Fruit fly (Drosophila melanogaster) whole organism, larva: ENCODE results near the gene Cpr62Bc.
A peak's percentile ranks its signal among the peaks of the same experiment; 100 is the strongest.

Source experiments
- noc ChIP-seq: fragments of 200-800 bp; sonication (Bioruptor generic); optimal IDR thresholded peaks from 3 replicates; lab custom pipeline; 2019; ENCODE audit warnings: missing biosample characterization, mild to moderate bottlenecking, missing genetic modification characterization, moderate library complexity

The Cpr62Bc gene

DNA sequence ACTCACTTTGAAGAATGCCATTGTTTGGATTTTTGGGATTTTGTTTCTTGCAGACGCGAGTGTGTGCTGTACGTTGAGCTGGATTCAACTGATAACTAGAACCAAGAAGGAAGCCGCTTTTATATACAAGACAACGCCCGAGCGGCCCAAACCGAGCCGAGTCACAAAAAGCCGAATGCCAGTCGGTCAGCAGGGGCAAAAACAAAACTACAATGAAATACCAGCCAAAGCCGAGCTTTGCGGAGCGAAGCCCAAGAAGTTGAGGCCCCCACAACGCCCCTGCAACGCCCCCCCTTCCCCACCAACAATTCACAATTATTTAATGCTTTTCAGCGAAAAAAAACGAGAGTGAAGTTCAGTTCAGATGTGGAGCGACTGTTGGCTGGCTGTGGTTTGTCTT, at the start of gene Cpr62Bc:
TSS of gene Cpr62Bc (minus strand) at position 101 of the 400 bp plus-strand sequence.
- TF ChIP-seq noc (tag; lab: Kevin White, UChicago), result no peak

DNA sequence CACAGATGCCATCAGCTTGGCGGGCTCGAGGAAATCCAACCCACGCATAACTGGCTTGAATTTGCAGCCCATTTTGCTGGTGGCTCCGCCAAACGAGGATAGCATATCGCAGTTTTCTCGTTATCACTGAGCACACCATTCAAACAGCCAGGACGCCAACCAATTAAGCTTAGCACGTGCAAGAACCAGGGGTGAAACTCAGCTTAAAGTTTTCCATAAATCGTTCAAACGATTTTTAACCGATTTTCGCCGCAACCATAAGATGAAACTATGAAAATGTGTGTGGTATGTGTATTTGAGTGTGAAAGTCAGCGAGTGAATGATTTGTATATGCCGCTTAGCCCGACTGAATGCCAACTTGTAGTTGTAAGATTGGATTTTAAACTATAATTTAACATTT, 49.1 kb upstream of the Cpr62Bc start:
- TF ChIP-seq noc (tag; lab: Kevin White, UChicago), result no peak

DNA sequence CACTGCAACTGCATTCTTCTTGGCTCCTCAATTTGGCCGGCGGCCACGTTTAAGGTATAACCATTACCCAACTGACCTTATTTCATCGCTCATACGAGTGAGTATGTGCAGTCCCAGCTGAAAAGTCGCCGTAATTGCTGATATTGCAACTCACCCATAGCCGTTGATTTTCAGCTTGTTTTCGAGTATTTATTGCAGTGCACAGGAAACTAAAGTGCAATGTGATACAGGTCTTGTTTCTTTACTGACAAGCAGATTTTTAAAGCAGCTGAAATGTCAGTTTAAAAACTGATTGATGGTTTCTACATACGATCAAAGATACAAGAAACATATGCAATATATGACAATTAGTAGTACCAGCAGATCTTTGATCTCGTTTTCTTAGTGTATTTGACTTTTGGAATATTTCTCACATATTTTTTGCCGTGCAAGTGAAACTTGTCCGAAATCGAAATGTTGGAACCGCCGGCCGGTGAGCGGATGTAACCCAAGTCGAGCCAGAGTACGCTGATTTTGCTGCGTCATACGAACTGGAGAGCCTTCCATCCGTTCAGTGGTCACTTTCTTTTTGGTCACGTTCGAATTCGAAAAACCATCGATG, 46.1 kb upstream of the Cpr62Bc start:
- no peak for TF ChIP-seq noc (tag; lab: Kevin White, UChicago)

DNA sequence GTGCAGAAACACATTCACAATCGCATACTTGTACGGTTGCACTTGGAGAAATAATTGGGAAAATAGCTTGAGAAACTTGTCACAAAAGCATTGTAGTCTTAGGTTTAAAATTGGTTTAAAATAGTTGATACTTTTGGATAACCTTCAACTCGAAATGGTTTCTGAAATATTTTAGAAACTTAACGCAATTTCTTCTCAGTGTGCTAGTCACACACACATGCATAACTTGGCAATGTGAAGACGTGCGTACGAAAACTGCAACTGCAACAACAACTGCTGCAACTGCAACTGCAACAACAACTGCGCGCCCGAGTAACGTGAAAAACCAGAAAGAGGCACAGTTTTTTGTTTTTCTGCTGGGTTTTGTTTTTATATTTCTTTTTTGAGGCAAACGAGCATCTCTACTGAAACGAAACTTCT, 44.3 kb upstream of the Cpr62Bc start:
- TF ChIP-seq noc (tag; lab: Kevin White, UChicago), result no peak

DNA sequence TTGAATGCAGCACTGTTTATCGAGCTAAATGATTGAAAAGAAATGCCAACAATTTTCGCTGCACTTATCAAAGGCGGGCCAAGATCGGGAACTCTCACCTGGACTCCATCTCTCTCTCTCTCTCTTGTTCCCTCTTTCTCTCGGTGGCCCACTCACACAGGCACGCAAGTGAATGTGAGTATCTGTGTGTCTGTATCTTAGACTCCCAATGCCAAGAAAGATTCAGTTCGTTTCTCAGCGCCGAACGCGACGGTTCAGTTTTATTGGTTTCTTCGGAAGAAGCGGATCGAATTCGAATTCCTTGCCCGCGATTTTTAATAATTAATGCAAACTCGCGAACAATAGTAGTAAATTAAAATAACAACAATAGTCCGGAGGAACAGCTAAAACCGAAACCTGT, 43.6 kb upstream of the Cpr62Bc start, which contains the start of gene Tmhs:
TSS of gene Tmhs (plus strand) at position 222 of the 400 bp plus-strand sequence.
- TF ChIP-seq noc (tag; lab: Kevin White, UChicago), result no peak

DNA sequence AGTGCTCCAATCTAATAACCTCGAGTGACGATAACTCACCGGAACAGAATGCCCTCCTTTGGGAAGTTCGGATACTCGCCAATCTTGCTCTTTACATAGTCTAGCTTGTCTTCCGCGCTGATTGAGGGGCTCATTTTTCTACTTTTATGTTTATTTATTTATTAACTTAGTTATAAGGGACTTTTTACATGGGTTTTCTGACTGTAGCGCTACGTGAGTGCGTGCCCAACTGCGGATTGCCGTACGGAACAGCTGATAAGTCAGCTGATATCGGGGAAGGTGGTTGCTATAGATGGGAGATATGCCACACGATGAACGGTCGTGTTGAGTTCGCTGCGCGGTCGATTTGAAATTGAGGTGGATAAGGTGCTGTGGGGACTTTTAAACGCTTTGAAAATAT, 42.8 kb upstream of the Cpr62Bc start, which contains the start of gene Aprt:
TSS of gene Aprt (minus strand) at position 368 of the 400 bp plus-strand sequence.
- TF ChIP-seq noc (tag; lab: Kevin White, UChicago), result peak; percentile 72

DNA sequence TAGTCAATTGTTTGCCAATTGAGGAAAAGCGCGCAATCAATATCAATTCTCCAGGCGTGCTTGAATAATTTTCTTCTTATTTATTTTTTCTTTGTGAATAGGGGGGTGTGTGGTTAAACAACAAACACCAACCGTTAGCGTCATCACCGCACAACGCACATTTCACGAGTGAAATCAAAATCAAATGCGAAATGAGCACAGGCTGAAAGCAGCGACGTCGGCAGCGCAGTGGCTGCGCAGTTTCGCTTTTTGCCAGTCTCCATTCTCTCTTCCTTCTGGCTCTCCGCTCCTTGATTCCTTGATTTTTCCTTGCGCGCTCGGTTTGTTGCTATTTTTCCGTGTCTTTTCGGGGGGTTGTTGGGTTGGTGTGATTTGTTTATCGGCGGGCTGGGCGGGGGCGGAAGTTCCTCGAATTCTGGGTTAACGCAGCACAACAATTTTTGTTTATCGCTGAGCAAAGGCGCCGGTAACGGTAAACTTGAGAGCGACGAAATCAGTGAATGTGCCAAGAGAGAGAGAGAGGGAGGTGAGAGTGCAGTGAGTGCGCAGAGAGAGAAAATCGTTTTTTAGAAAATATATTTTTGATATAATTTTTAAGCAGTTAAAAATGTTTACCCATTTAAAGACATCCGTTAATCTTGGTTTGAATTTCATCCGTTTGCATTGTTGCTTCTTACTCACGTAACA, 41.1 kb upstream of the Cpr62Bc start, which contains the start of gene CG13937:
TSS of gene CG13937 (minus strand) at position 174 of the 687 bp plus-strand sequence.
- TF ChIP-seq noc (tag; lab: Kevin White, UChicago), result no peak

DNA sequence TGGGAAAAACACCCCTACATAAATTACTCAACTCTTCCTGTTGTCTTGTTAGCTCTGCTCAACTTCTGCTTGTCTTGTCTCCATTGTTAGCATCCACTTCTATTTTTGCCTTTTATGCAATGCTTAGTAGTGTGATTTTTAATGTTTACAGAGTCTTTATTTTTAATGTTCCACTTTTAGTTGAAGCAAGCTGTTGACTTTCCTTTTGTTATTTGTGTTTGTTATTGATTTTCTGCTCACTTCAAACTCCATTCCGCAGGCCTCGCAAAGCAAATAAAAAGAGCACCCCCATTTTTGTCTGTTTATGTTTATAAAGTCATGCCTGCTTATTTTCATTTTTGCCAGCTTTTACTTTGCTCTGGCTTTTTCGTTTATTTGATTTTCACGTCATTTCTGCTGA, 40.0 kb upstream of the Cpr62Bc start:
- TF ChIP-seq noc (tag; lab: Kevin White, UChicago), result peak; percentile 16

DNA sequence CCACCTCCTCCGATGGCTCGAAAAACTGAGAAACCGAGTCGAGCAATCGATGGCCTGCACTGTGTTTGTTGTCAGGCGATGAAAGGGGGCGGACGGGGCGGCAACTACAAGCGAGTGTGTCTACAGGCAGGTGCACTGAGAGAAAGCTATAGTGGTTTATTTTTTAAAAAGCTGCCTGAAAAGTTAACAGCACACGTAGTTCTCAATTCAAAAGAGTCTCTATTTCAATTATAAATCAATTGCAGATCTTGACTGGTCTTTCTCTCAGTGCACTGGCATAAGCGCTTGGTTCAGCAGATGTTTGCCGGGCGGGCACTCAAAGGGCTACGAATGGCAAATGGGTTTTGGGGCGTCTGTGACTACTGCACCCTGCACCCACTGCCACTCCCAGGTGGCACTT, 38.8 kb upstream of the Cpr62Bc start:
- no peak for TF ChIP-seq noc (tag; lab: Kevin White, UChicago)

DNA sequence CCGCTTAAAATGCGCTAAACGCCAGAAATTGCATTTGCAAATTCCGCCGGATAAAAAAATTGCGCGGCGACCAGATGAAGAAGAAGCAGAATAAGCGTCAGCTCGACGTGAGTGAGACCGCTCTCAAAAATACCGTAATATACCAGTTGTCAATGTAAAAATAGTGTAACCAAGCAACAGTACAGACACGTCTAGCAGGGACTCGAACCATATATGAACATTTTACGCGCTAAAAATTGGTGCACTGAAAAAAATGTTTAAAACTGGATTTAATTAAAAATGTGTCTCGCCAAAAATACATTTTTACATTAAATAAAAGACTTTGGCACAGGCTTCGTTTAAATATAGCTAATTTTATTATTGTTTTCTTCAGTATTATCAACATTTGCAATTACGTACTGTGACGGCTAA, 34.3 kb upstream of the Cpr62Bc start, which contains the start of gene dre4:
TSS of gene dre4 (minus strand) at position 98 of the 411 bp plus-strand sequence.
- TF ChIP-seq noc (tag; lab: Kevin White, UChicago), result peak; percentile 21

DNA sequence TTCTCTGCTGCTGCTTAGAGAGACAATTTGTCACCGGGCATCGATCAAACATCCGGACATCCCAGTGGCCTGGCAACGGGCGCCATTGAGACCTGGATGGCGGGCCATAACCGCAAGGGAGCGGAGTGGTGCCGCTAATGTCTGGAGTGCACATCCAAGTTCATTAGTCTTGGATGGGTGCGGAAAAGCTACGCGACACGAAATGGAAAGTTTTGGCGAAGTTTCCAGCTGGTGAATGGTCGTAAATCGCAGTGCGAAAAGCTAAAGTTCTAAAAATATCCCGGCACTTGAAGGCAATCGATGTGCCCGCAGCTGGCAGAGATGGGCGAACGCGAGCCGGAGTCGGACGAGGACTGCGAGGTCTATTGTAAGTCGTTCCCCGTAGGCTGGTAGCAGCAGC, 27.8 kb upstream of the Cpr62Bc start, which contains the start of gene CG13924:
TSS of gene CG13924 (plus strand) at position 301 of the 400 bp plus-strand sequence.
- TF ChIP-seq noc (tag; lab: Kevin White, UChicago), result no peak

DNA sequence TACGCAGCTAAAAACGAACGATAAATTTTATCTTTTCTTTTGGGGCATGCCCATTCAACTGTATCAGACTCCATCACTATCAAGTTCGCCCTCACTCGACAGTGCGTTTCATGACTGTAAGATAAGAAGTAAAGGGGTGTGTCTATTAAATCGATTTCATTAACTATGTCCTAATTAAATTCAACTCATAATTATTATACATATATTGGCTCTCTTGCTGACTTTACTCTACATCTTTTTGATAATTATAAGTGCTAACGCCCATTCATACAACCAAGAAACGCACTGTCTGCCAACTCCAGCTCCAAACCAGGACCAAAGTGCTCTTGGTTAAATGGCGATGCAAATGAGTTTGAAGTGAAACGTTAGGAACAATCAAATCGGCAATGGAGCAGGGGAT, 27.0 kb upstream of the Cpr62Bc start:
- no peak for TF ChIP-seq noc (tag; lab: Kevin White, UChicago)

DNA sequence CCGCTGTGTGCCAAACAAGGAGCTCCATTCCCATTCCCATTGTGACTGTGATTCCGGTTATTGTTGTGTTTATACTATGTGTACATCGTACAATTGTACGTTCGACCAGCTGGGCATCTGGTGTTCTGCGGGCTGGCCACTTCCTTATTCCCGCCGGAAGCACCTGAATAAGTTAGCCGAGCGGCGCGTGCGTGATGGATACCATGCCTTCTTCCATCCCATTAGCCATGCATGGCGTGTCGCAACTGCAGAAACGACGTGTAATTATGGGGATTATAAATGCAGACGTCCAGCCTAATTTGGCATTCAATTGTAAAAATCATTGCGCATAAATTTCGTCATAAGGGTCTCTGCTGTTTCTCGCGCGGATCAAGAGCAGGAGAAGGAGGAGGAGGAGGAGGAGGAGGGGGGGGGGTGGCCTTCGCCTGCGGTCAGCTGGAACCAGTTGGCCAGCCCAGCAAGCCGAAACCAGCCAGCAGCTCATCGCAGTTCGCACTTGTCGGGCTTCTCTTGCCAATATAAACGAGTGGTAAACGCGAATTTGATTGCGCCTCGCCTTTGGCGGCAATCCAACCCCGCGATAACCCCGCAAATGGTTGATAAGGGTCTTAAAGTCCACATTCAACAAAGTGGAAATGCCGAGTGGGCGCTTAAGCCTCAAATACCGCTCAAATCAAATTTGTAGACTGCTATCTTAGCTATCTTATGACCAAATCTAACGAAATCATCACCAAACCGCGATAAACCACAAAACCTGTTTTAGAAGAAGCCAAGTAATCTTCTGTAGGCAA, 24.3 kb upstream of the Cpr62Bc start:
- peak; percentile 7 for TF ChIP-seq noc (tag; lab: Kevin White, UChicago)

DNA sequence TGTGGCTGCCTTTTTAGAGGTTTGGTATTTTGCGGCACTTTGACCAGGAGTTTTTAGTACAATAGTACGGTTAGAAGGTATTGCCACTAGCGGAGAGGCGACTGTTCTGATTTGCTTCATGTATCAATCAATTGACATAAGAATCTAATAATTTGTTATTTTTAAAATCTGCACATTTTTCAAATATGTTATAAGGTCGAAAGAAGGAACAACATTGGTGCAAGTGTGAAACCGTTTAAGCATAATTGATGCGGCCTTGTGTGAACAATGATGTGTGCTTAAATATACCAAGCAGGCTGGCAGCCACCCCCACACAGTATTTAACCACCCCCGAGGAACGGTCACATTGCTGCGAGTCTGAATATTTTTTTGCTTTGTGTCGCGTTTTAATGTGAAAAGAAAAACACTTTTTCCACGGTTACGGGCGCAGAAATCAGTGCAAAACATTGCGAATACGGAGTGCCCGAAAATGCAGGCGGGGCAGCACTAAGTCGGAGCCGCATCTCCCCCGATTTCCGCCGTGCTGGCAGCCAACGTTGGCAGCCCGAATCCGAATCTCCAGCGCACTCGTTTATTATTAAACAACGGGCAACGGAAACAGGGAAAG, 23.3 kb upstream of the Cpr62Bc start, which contains the start of the genes HBS1 and CG12025:
TSS of gene HBS1 (minus strand) at position 120 of the 607 bp plus-strand sequence.
TSS of gene CG12025 (plus strand) at position 310 of the 607 bp plus-strand sequence.
- TF ChIP-seq noc (tag; lab: Kevin White, UChicago), result peak; percentile 21

DNA sequence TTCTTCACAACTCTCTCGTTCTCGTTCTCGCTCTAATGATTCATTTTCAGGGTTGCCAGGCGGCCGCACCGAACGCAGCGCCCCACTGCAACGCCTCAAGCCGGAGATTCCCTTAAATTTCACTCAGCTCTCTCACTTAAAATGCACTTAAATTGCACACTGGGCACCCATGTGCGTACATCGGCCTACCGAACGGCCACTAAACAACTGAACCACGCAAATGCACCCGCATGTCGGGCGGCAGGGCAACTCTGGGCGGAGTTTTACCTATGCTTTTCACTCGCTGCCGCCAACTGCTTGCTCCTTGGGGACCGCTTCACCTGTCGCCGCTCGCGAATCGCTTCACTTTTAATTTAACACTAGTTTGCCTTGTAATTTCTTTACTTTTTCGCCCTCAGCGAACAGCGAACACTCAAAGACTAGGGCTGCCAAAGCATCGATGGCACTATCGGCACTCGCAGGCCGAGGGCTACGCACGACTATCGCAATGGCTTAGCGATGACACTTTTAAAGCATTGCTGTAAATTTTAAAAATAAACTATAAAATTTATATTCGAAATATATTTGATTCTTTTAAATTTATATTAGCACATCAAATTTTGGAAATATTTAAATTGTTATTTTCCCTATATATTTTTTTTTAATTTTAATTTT, 20.0 kb upstream of the Cpr62Bc start, which contains the start of gene Rap1:
TSS of gene Rap1 (minus strand) at position 446 of the 654 bp plus-strand sequence.
- TF ChIP-seq noc (tag; lab: Kevin White, UChicago), result peak; percentile 58
